Worm (Caenorhabditis elegans) whole organism, early embryonic: ENCODE data around the gene C48B4.8.

Source experiments
- B0310.2 ChIP-seq: sonication (generic microtip); optimal IDR thresholded peaks from 2 replicates; lab custom pipeline; 2016; ENCODE audit warnings: mild to moderate bottlenecking, missing genetic modification characterization, missing compliant biosample characterization
- F13C5.2 ChIP-seq: sonication (generic microtip); optimal IDR thresholded peaks from 2 replicates; lab custom pipeline; 2017; ENCODE audit warnings: mild to moderate bottlenecking, missing genetic modification characterization, inconsistent platforms, missing compliant biosample characterization
- aly-1 ChIP-seq: sonication (generic microtip); optimal IDR thresholded peaks from 2 replicates; lab custom pipeline; 2016; ENCODE audit warnings: missing genetic modification characterization, missing compliant biosample characterization
- ama-1 ChIP-seq: fragments of 150-350 bp; optimal IDR thresholded peaks from 2 replicates; lab custom pipeline; 2014
- ceh-13 ChIP-seq: fragments of 200-800 bp; sonication (Bioruptor generic); optimal IDR thresholded peaks from 2 replicates; lab custom pipeline; 2018; ENCODE audit warnings: mild to moderate bottlenecking, missing genetic modification characterization, missing compliant biosample characterization
- ceh-36 ChIP-seq: sonication (generic microtip); optimal IDR thresholded peaks from 2 replicates; lab custom pipeline; 2016; ENCODE audit warnings: missing genetic modification characterization, inconsistent platforms, missing compliant biosample characterization
- ets-7 ChIP-seq: sonication (generic microtip); optimal IDR thresholded peaks from 2 replicates; lab custom pipeline; 2016; ENCODE audit warnings: missing genotype, missing genetic modification characterization, missing compliant biosample characterization
- flt-1 ChIP-seq: fragments of 200-800 bp; sonication (Bioruptor generic); IDR thresholded peaks from 2 replicates; pipeline ENCODE4 v1.3.6; 2022; ENCODE audit warnings: missing genetic modification characterization, missing compliant biosample characterization
- hmbx-1 ChIP-seq: sonication (generic microtip); optimal IDR thresholded peaks from 2 replicates; lab custom pipeline; 2016; ENCODE audit warnings: mild to moderate bottlenecking, missing genetic modification characterization, missing compliant biosample characterization
- hmg-4 ChIP-seq: fragments of 200-800 bp; sonication (Bioruptor generic); optimal IDR thresholded peaks from 2 replicates; lab custom pipeline; 2018; ENCODE audit warnings: mild to moderate bottlenecking, missing genetic modification characterization, missing compliant biosample characterization
- hnd-1 ChIP-seq: sonication (generic microtip); optimal IDR thresholded peaks from 2 replicates; lab custom pipeline; 2016; ENCODE audit warnings: missing genetic modification characterization, missing compliant biosample characterization
- pes-1 ChIP-seq: fragments of 200-800 bp; sonication (Bioruptor generic); IDR thresholded peaks from 2 replicates; pipeline ENCODE4 v1.3.6; 2022; ENCODE audit warnings: missing genetic modification reagents, missing genetic modification characterization, missing compliant biosample characterization
- scrt-1 ChIP-seq: fragments of 200-800 bp; sonication (Bioruptor generic); IDR thresholded peaks from 2 replicates; pipeline ENCODE4 v1.3.6; 2022; ENCODE audit warnings: missing genetic modification characterization, missing compliant biosample characterization
- sea-1 ChIP-seq: fragments of 200-800 bp; sonication (Bioruptor generic); conservative IDR thresholded peaks from 2 replicates; pipeline ENCODE4 v1.3.6; 2022; ENCODE audit warnings: missing genetic modification characterization, missing compliant biosample characterization
- tbx-11 ChIP-seq: fragments of 200-800 bp; sonication (Bioruptor generic); IDR thresholded peaks from 2 replicates; pipeline ENCODE4 v1.3.6; 2022; ENCODE audit warnings: missing genetic modification characterization, missing compliant biosample characterization
- tbx-37 ChIP-seq: fragments of 200-800 bp; sonication (Bioruptor generic); conservative IDR thresholded peaks from 2 replicates; pipeline ENCODE4 v1.3.6; 2022; ENCODE audit warnings: missing genetic modification reagents, missing genetic modification characterization, missing compliant biosample characterization
- tra-4 ChIP-seq: sonication (generic microtip); optimal IDR thresholded peaks from 2 replicates; lab custom pipeline; 2017; ENCODE audit warnings: missing genetic modification characterization, missing compliant biosample characterization

Gene C48B4.8

ce11 chrIII:9590212-9590611 lies 29.2 kb upstream of the C48B4.8 start:
- TF ChIP-seq hmg-4 (GFP tag; lab: Kevin White, UChicago) (no peak), hmbx-1 (tag; lab: Kevin White, UChicago) (no peak), ceh-13 (GFP tag; lab: Kevin White, UChicago) (no peak), ceh-36 (no peak), ets-7 (tag; lab: Kevin White, UChicago) (no peak), B0310.2 (no peak), aly-1 (tag; lab: Kevin White, UChicago) (no peak), tra-4 (tag; lab: Kevin White, UChicago) (no peak), tbx-37 (GFP tag; lab: Robert Waterston, UW) (no peak), flt-1 (GFP tag; lab: Robert Waterston, UW) (no peak), scrt-1 (GFP tag; lab: Robert Waterston, UW) (no peak), tbx-11 (GFP tag; lab: Robert Waterston, UW) (no peak), ama-1 (lab: Kevin White, UChicago) (no peak), sea-1 (GFP tag; lab: Robert Waterston, UW) (no peak), pes-1 (GFP tag; lab: Robert Waterston, UW) (no peak), hnd-1 (no peak), F13C5.2 (tag; lab: Kevin White, UChicago) (no peak)

ce11 chrIII:9585314-9585713 lies 24.3 kb upstream of the C48B4.8 start:
- TF ChIP-seq tbx-37 (GFP tag; lab: Robert Waterston, UW) (no peak), F13C5.2 (tag; lab: Kevin White, UChicago) (no peak)

ce11 chrIII:9583224-9583623 lies 22.2 kb upstream of the C48B4.8 start:
- TF ChIP-seq ceh-36 (no peak), sea-1 (GFP tag; lab: Robert Waterston, UW) (no peak), ceh-13 (GFP tag; lab: Kevin White, UChicago) (no peak), aly-1 (tag; lab: Kevin White, UChicago) (no peak), tra-4 (tag; lab: Kevin White, UChicago) (no peak), B0310.2 (no peak), pes-1 (GFP tag; lab: Robert Waterston, UW) (no peak), scrt-1 (GFP tag; lab: Robert Waterston, UW) (no peak), flt-1 (GFP tag; lab: Robert Waterston, UW) (no peak), ama-1 (lab: Kevin White, UChicago) (no peak), hnd-1 (no peak)

- TF ChIP-seq tbx-37 (GFP tag; lab: Robert Waterston, UW) (no peak), tra-4 (tag; lab: Kevin White, UChicago) (no peak), scrt-1 (GFP tag; lab: Robert Waterston, UW) (no peak), aly-1 (tag; lab: Kevin White, UChicago) (no peak), hmbx-1 (tag; lab: Kevin White, UChicago) (no peak), ets-7 (tag; lab: Kevin White, UChicago) (no peak), B0310.2 (no peak), pes-1 (GFP tag; lab: Robert Waterston, UW) (no peak), hmg-4 (GFP tag; lab: Kevin White, UChicago) (no peak), ama-1 (lab: Kevin White, UChicago) (no peak), tbx-11 (GFP tag; lab: Robert Waterston, UW) (no peak), hnd-1 (no peak), F13C5.2 (tag; lab: Kevin White, UChicago) (no peak)
Observed at ce11 chrIII:9582240-9582639, 21.2 kb upstream of the C48B4.8 start, which contains the start of gene C48B4.3. C48B4.3 (minus strand) TSS chrIII:9582388.

- TF ChIP-seq ceh-36 (no peak), tbx-11 (GFP tag; lab: Robert Waterston, UW) (no peak), flt-1 (GFP tag; lab: Robert Waterston, UW) (no peak)
Observed at ce11 chrIII:9580039-9580891, 19.2 kb upstream of the C48B4.8 start, which contains the start of gene ced-7. ced-7 (minus strand) TSS chrIII:9580089.

ce11 chrIII:9570869-9571268 lies 9.8 kb upstream of the C48B4.8 start:
- no peak for TF ChIP-seq sea-1 (GFP tag; lab: Robert Waterston, UW)

- TF ChIP-seq sea-1 (GFP tag; lab: Robert Waterston, UW) (no peak), ets-7 (tag; lab: Kevin White, UChicago) (no peak), F13C5.2 (tag; lab: Kevin White, UChicago) (no peak), ceh-36 (no peak), tbx-37 (GFP tag; lab: Robert Waterston, UW) (no peak), B0310.2 (no peak), ama-1 (lab: Kevin White, UChicago) (no peak), aly-1 (tag; lab: Kevin White, UChicago) (no peak), pes-1 (GFP tag; lab: Robert Waterston, UW) (no peak), flt-1 (GFP tag; lab: Robert Waterston, UW) (no peak), ceh-13 (GFP tag; lab: Kevin White, UChicago) (no peak), hnd-1 (no peak), hmg-4 (GFP tag; lab: Kevin White, UChicago) (no peak), tra-4 (tag; lab: Kevin White, UChicago) (no peak), hmbx-1 (tag; lab: Kevin White, UChicago) (no peak), tbx-11 (GFP tag; lab: Robert Waterston, UW) (no peak), scrt-1 (GFP tag; lab: Robert Waterston, UW) (no peak)
Observed at ce11 chrIII:9568451-9568850, 7.4 kb upstream of the C48B4.8 start, which contains the start of gene C48B4.13. C48B4.13 (plus strand) TSS chrIII:9568751.
